Fruit fly (Drosophila melanogaster): ENCODE measurements around the gene SPoCk.

dm6 chr3L:22801970-22802369 lies 52.7 kb downstream of the SPoCk start:
- TF ChIP-seq psq (optimal IDR thresholded peaks at IDR 0.05): no peak
- no peak for TF ChIP-seq h (optimal IDR thresholded peaks at IDR 0.05)
- TF ChIP-seq Myc (optimal IDR thresholded peaks at IDR 0.05): no peak
